Fruit fly (Drosophila melanogaster): ENCODE data around the gene twin.

twin gene

dm6 chr3R:24233366-24234161, 11.8 kb upstream of the twin start (continued):
- TF ChIP-seq corto (GFP tag; optimal IDR thresholded peaks at IDR 0.05), result no peak
- TF ChIP-seq chm (GFP tag; IDR thresholded peaks at IDR 0.05), result no peak
- TF ChIP-seq Side (GFP tag; optimal IDR thresholded peaks at IDR 0.05), result no peak
- TF ChIP-seq stc (GFP tag; IDR thresholded peaks at IDR 0.05), result no peak
- TF ChIP-seq inv (GFP tag; IDR thresholded peaks at IDR 0.05; ENCODE audit: partially characterized antibody), result no peak
- TF ChIP-seq Fer2 (tag; optimal IDR thresholded peaks at IDR 0.05), result no peak
- TF ChIP-seq Meics (GFP tag; optimal IDR thresholded peaks at IDR 0.05), result no peak
- 0 out of 2 replicates have a peak, but pooled peaks have one; percentile 18 for TF ChIP-seq sna (GFP tag; IDR thresholded peaks at IDR 0.05; ENCODE audit: partially characterized antibody)
- TF ChIP-seq vfl (GFP tag; optimal IDR thresholded peaks at IDR 0.05), result no peak
- peak; percentile 64 for TF ChIP-seq sd (tag; optimal IDR thresholded peaks at IDR 0.05)
- no peak for TF ChIP-seq TFAM (GFP tag; optimal IDR thresholded peaks at IDR 0.05)
- no peak for TF ChIP-seq bcd (GFP tag; optimal IDR thresholded peaks at IDR 0.05)
- no peak for TF ChIP-seq gcm (GFP tag; optimal IDR thresholded peaks at IDR 0.05)
- no peak for TF ChIP-seq eyg (GFP tag; optimal IDR thresholded peaks at IDR 0.05)
- TF ChIP-seq CG33213 (GFP tag; optimal IDR thresholded peaks at IDR 0.05), result no peak
- no peak for TF ChIP-seq CG1647 (GFP tag; optimal IDR thresholded peaks at IDR 0.05)
- TF ChIP-seq al (GFP tag; IDR thresholded peaks at IDR 0.05), result no peak
- TF ChIP-seq fu2 (GFP tag; optimal IDR thresholded peaks at IDR 0.05), result no peak
- TF ChIP-seq lbe (GFP tag; optimal IDR thresholded peaks at IDR 0.05), result no peak
- no peak for TF ChIP-seq ftz-f1 (GFP tag; optimal IDR thresholded peaks at IDR 0.05)
- no peak for TF ChIP-seq CG7839 (tag; optimal IDR thresholded peaks at IDR 0.05)
- no peak for TF ChIP-seq CG2116 (GFP tag; optimal IDR thresholded peaks at IDR 0.05)
- TF ChIP-seq CG13775 (GFP tag; optimal IDR thresholded peaks at IDR 0.05), result peak; percentile 20
- TF ChIP-seq Deaf1 (tag; optimal IDR thresholded peaks at IDR 0.05), result no peak
- TF ChIP-seq kah (GFP tag; optimal IDR thresholded peaks at IDR 0.05), result no peak
- TF ChIP-seq CG43689 (GFP tag; IDR thresholded peaks at IDR 0.05), result no peak
- no peak for TF ChIP-seq trem (tag; optimal IDR thresholded peaks at IDR 0.05)
- TF ChIP-seq CG30403 (GFP tag; optimal IDR thresholded peaks at IDR 0.05), result no peak
- no peak for TF ChIP-seq cas (GFP tag; IDR thresholded peaks at IDR 0.05)
- TF ChIP-seq pum (GFP tag; optimal IDR thresholded peaks at IDR 0.05), result no peak
- no peak for TF ChIP-seq Ada2b (GFP tag; IDR thresholded peaks at IDR 0.05)
- no peak for TF ChIP-seq zf30C (GFP tag; optimal IDR thresholded peaks at IDR 0.05)
- no peak for TF ChIP-seq CG7963 (GFP tag; IDR thresholded peaks at IDR 0.05; ENCODE audit: partially characterized antibody)
- no peak for TF ChIP-seq Kr (GFP tag; optimal IDR thresholded peaks at IDR 0.05)
- TF ChIP-seq CG11695 (GFP tag; IDR thresholded peaks at IDR 0.05), result 0 out of 3 replicates have a peak, but pooled peaks have one; percentile 8
- no peak for TF ChIP-seq unc-4 (GFP tag; IDR thresholded peaks at IDR 0.05; ENCODE audit: partially characterized antibody)
- TF ChIP-seq fd3F (GFP tag; optimal IDR thresholded peaks at IDR 0.05), result no peak
- TF ChIP-seq pan (optimal IDR thresholded peaks at IDR 0.05), result no peak
- TF ChIP-seq pan (GFP tag; optimal IDR thresholded peaks at IDR 0.05 in 1 of 2, IDR thresholded peaks at IDR 0.05 in 1 of 2), result no peak
- peak; percentile 48 for TF ChIP-seq nerfin-1 (tag; optimal IDR thresholded peaks at IDR 0.05)
- TF ChIP-seq CG3847 (GFP tag; IDR thresholded peaks at IDR 0.05), result no peak
- no peak for TF ChIP-seq so (GFP tag; IDR thresholded peaks at IDR 0.05)
- no peak for TF ChIP-seq CG31365 (tag; optimal IDR thresholded peaks at IDR 0.05)
- TF ChIP-seq lmd (GFP tag; IDR thresholded peaks at IDR 0.05), result no peak
- no peak for TF ChIP-seq disco-r (GFP tag; optimal IDR thresholded peaks at IDR 0.05)
- no peak for TF ChIP-seq gem (tag; optimal IDR thresholded peaks at IDR 0.05)
- no peak; the same call in none of the 2 replicates for TF ChIP-seq Xrp1 (GFP tag; IDR thresholded peaks at IDR 0.05)
- TF ChIP-seq CG15479 (GFP tag; optimal IDR thresholded peaks at IDR 0.05), result peak; percentile 89
- TF ChIP-seq cato (GFP tag; optimal IDR thresholded peaks at IDR 0.05; ENCODE audit: borderline replicate concordance), result no peak
- TF ChIP-seq Hand (GFP tag; optimal IDR thresholded peaks at IDR 0.05), result no peak
